Worm (Caenorhabditis elegans) whole organism, L3 larva: ENCODE measurements around the gene manf-1.

Experiments used
- R02D3.7 ChIP-seq: fragments of 150-350 bp; optimal IDR thresholded peaks from 2 replicates; lab custom pipeline; 2014; ENCODE audit warnings: missing biosample characterization, missing genetic modification characterization
- aly-2 ChIP-seq: fragments of 150-350 bp; optimal IDR thresholded peaks from 2 replicates; lab custom pipeline; 2014; ENCODE audit warnings: missing biosample characterization, missing genetic modification characterization
- ceh-28 ChIP-seq: fragments of 150-350 bp; optimal IDR thresholded peaks from 2 replicates; lab custom pipeline; 2014; ENCODE audit warnings: missing biosample characterization, missing genetic modification reagents, missing genetic modification characterization
- ceh-82 ChIP-seq: fragments of 150-350 bp; optimal IDR thresholded peaks from 2 replicates; lab custom pipeline; 2014; ENCODE audit warnings: missing biosample characterization, missing genetic modification characterization
- ceh-9 ChIP-seq: sonication (generic microtip); optimal IDR thresholded peaks from 2 replicates; lab custom pipeline; 2018; ENCODE audit warnings: missing biosample characterization, missing genetic modification characterization
- elt-2 ChIP-seq: sonication (generic microtip); optimal IDR thresholded peaks from 2 replicates; lab custom pipeline; 2016; ENCODE audit warnings: missing genetic modification reagents, mild to moderate bottlenecking, missing genetic modification characterization, missing compliant biosample characterization
- jun-1 ChIP-seq: fragments of 150-350 bp; optimal IDR thresholded peaks from 2 replicates; lab custom pipeline; 2014; ENCODE audit warnings: missing biosample characterization, missing genetic modification reagents, missing genetic modification characterization
- lsy-12 ChIP-seq: sonication (generic microtip); optimal IDR thresholded peaks from 2 replicates; lab custom pipeline; 2016; ENCODE audit warnings: mild to moderate bottlenecking, missing genetic modification characterization, missing compliant biosample characterization
- nhr-25 ChIP-seq: sonication (generic microtip); optimal IDR thresholded peaks from 2 replicates; lab custom pipeline; 2017; ENCODE audit warnings: missing biosample characterization, missing genetic modification characterization
- nhr-76 ChIP-seq: fragments of 150-350 bp; sonication (generic microtip); optimal IDR thresholded peaks from 5 replicates; lab custom pipeline; 2014; ENCODE audit warnings: missing biosample characterization, missing genetic modification characterization
- pha-4 ChIP-seq: fragments of 150-350 bp; optimal IDR thresholded peaks from 2 replicates; lab custom pipeline; 2014; ENCODE audit warnings: missing biosample characterization, missing genetic modification reagents, missing genetic modification characterization
- sea-2 ChIP-seq: fragments of 150-350 bp; sonication (generic microtip); optimal IDR thresholded peaks from 4 replicates; lab custom pipeline; 2014; ENCODE audit warnings: missing biosample characterization, missing genetic modification reagents, missing genetic modification characterization
- unc-62 ChIP-seq: fragments of 150-350 bp; sonication (generic microtip); optimal IDR thresholded peaks from 4 replicates; lab custom pipeline; 2014; ENCODE audit warnings: missing biosample characterization, missing genetic modification reagents, missing genetic modification characterization

ce11 chrIV:2960242-2960641 is 32.0 kb upstream of the manf-1 start:
- TF ChIP-seq nhr-76 (tag; lab: Kevin White, UChicago) (no peak), nhr-25 (tag; lab: Kevin White, UChicago) (no peak), lsy-12 (tag; lab: Kevin White, UChicago) (no peak), aly-2 (no peak), jun-1 (tag; lab: Kevin White, UChicago) (no peak), pha-4 (no peak), sea-2 (GFP tag; lab: Kevin White, UChicago) (no peak), R02D3.7 (tag; lab: Kevin White, UChicago) (no peak), ceh-28 (no peak), unc-62 (GFP tag; lab: Kevin White, UChicago) (no peak), elt-2 (tag; lab: Kevin White, UChicago) (no peak), ceh-82 (tag; lab: Kevin White, UChicago) (no peak), ceh-9 (tag; lab: Kevin White, UChicago) (no peak)
